Fruit fly (Drosophila melanogaster): ENCODE measurements around the gene CG32655.

The CG32655 gene

DNA sequence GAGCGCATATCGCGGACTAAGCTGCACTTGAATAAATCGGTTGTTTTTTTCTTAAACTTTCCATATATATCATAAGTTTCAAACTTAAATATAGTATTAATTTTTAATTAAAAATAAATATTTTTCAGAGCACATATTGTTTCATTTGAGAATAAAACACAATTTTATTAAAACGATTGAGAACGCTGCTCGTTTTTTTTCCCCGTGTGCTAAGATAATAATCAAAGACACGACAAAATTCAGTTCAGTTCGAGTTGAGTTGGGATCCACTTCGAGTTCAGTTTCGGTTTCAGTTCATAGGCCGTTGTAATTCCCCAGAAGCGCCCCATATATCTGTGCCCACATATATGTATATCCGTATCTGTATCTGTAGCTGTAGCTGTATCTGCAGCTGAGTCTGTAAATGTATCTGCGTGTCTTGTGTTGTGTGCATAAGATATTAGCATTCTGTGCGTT lies 12.8 kb downstream of the CG32655 start (continued):
- TF ChIP-seq ftz-f1 (GFP tag; optimal IDR thresholded peaks at IDR 0.05) = no peak
- no peak for TF ChIP-seq CG31224 (GFP tag; IDR thresholded peaks at IDR 0.05)
- TF ChIP-seq CG6254 (GFP tag; optimal IDR thresholded peaks at IDR 0.05) = peak; percentile 71
- peak; percentile 36 for TF ChIP-seq abd-A (tag; optimal IDR thresholded peaks at IDR 0.05)
- TF ChIP-seq otp (GFP tag; IDR thresholded peaks at IDR 0.05) = peak; percentile 45; the same call in 1 of the 3 replicates
- peak; percentile 82 for TF ChIP-seq H15 (GFP tag; IDR thresholded peaks at IDR 0.05)
- no peak for TF ChIP-seq nau (GFP tag; optimal IDR thresholded peaks at IDR 0.05)
- no peak; the same call in 1 of the 2 replicates for TF ChIP-seq CG32532 (GFP tag; IDR thresholded peaks at IDR 0.05)
- TF ChIP-seq knrl (GFP tag; IDR thresholded peaks at IDR 0.05; ENCODE audit: partially characterized antibody) = no peak
- TF ChIP-seq Xrp1 (GFP tag; IDR thresholded peaks at IDR 0.05) = peak; percentile 87
- TF ChIP-seq wor (GFP tag; IDR thresholded peaks at IDR 0.05) = 0 out of 2 replicates have a peak, but pooled peaks have one; percentile 34
- TF ChIP-seq insv (GFP tag; optimal IDR thresholded peaks at IDR 0.05) = no peak
- TF ChIP-seq Fer3 (tag; optimal IDR thresholded peaks at IDR 0.05) = peak; percentile 45
- TF ChIP-seq eyg (GFP tag; optimal IDR thresholded peaks at IDR 0.05) = no peak
- peak; percentile 81 for TF ChIP-seq unpg (GFP tag; optimal IDR thresholded peaks at IDR 0.05)
- no peak for TF ChIP-seq MTF-1 (GFP tag; optimal IDR thresholded peaks at IDR 0.05; ENCODE audit: borderline replicate concordance)
- peak; percentile 42; the same call in 1 of the 2 replicates for TF ChIP-seq Atf6 (GFP tag; IDR thresholded peaks at IDR 0.05)
- no peak for TF ChIP-seq CG31388 (GFP tag; optimal IDR thresholded peaks at IDR 0.05)
- TF ChIP-seq chinmo (GFP tag; IDR thresholded peaks at IDR 0.05; ENCODE audit: partially characterized antibody) = 0 out of 4 replicates have a peak, but pooled peaks have one; percentile 58
- TF ChIP-seq tgo (GFP tag; IDR thresholded peaks at IDR 0.05) = peak; percentile 80
- no peak for TF ChIP-seq CG12071 (GFP tag; optimal IDR thresholded peaks at IDR 0.05)
- no peak for TF ChIP-seq vfl (GFP tag; optimal IDR thresholded peaks at IDR 0.05)
- TF ChIP-seq Sox102F (GFP tag; optimal IDR thresholded peaks at IDR 0.05) = peak; percentile 80
- TF ChIP-seq CG34224 (GFP tag; IDR thresholded peaks at IDR 0.05; ENCODE audit: partially characterized antibody) = no peak
- TF ChIP-seq dimm (GFP tag; IDR thresholded peaks at IDR 0.05) = peak; percentile 34; the same call in 1 of the 2 replicates
- TF ChIP-seq CG30431 (GFP tag; optimal IDR thresholded peaks at IDR 0.05) = peak; percentile 41
- TF ChIP-seq CG9817 (tag; optimal IDR thresholded peaks at IDR 0.05) = peak; percentile 23
- no peak for TF ChIP-seq Tbp (GFP tag; optimal IDR thresholded peaks at IDR 0.05)
- peak; percentile 53 for TF ChIP-seq CG4820 (GFP tag; optimal IDR thresholded peaks at IDR 0.05)
- peak; percentile 70 for TF ChIP-seq ATbp (GFP tag; optimal IDR thresholded peaks at IDR 0.05)
- no peak for TF ChIP-seq ash1 (GFP tag; optimal IDR thresholded peaks at IDR 0.05)
- no peak for TF ChIP-seq Lhr (GFP tag; optimal IDR thresholded peaks at IDR 0.05)
- TF ChIP-seq schlank (tag; optimal IDR thresholded peaks at IDR 0.05) = no peak
- TF ChIP-seq CG10366 (GFP tag; IDR thresholded peaks at IDR 0.05) = peak; percentile 72
- TF ChIP-seq hkb (optimal IDR thresholded peaks at IDR 0.05) = no peak
- peak; percentile 86 for TF ChIP-seq hkb (GFP tag; IDR thresholded peaks at IDR 0.05)
- no peak for TF ChIP-seq Camta (GFP tag; optimal IDR thresholded peaks at IDR 0.05)
- no peak for TF ChIP-seq CG17186 (GFP tag; optimal IDR thresholded peaks at IDR 0.05)
- no peak for TF ChIP-seq Opbp (GFP tag; IDR thresholded peaks at IDR 0.05; ENCODE audit: partially characterized antibody)
- peak; percentile 27 for TF ChIP-seq tio (GFP tag; optimal IDR thresholded peaks at IDR 0.05)
- no peak for TF ChIP-seq dati (GFP tag; IDR thresholded peaks at IDR 0.05)
- TF ChIP-seq slp2 (GFP tag; optimal IDR thresholded peaks at IDR 0.05) = no peak
- TF ChIP-seq Oli (tag; optimal IDR thresholded peaks at IDR 0.05) = peak; percentile 77
- peak; percentile 61; the same call in 1 of the 3 replicates for TF ChIP-seq gce (GFP tag; IDR thresholded peaks at IDR 0.05)
- TF ChIP-seq Med (GFP tag) = peak; percentile 66
- peak; percentile 69 for TF ChIP-seq stc (GFP tag; IDR thresholded peaks at IDR 0.05)
- no peak for TF ChIP-seq bbx (GFP tag; IDR thresholded peaks at IDR 0.05; ENCODE audit: partially characterized antibody)
- TF ChIP-seq CG33213 (GFP tag; optimal IDR thresholded peaks at IDR 0.05) = no peak
- TF ChIP-seq CG1602 (GFP tag; optimal IDR thresholded peaks at IDR 0.05) = peak; percentile 31
- TF ChIP-seq crol (GFP tag; IDR thresholded peaks at IDR 0.05) = no peak
- TF ChIP-seq CG2202 (tag; optimal IDR thresholded peaks at IDR 0.05) = peak; percentile 58

Data from whole organism, embryonic.